Worm (Caenorhabditis elegans): Measurements from ENCODE around the gene eef-1B.1.

DNA sequence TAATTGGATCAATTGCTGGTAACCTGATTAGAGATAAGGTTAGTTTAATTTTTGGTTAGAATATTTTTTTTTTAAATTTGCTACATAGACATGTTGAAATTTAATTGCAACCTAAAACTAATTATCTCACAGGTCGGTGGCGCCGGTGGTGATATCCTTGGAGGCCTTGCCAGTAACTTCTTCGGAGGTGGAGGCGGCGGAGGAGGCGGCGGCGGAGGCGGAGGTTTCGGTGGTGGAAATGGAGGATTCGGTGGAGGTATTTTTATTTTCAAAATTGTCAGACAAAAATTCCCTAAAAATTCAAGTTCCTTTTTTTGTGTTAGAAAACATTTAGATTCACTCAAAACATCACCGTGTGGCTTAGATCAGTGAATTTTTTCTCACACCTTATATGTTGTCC lies 8.0 kb upstream of the eef-1B.1 start:
- TF ChIP-seq med-1 (GFP tag; optimal IDR thresholded peaks at IDR 0.05; ENCODE audit: insufficient read depth) (no peak), klf-2 (GFP tag; conservative IDR thresholded peaks at IDR 0.05) (no peak)
